Worm (Caenorhabditis elegans): ENCODE measurements around the gene asp-3.
A peak's percentile ranks its signal among the peaks of the same experiment; 100 is the strongest.

asp-3 gene

DNA sequence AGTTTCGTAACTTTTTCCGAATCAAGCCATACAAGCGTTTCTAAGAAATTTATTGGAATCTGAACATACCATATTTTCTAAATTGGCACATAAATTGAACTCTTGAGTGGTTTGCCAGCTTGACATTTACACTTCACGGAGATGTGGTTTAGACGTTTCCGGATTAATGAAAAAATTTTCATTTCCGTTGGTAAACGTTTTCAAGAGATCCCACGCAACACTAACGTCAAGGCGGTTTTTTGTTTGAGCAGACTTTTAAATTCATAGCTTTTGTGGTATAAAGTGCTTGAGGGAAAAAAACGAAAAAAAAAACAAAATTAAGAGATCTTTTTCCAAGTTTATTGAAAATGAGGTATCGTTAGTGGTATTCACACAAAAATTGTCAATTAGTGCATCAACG is 44.3 kb downstream of the asp-3 start, which contains the start of gene F41B4.2:
Gene F41B4.2, minus strand, starts transcription at position 101 of the 400 bp plus-strand sequence.
- TF ChIP-seq ztf-29 (GFP tag; IDR thresholded peaks at IDR 0.05), result no peak
- no peak for TF ChIP-seq tab-1 (GFP tag; IDR thresholded peaks at IDR 0.05)
- TF ChIP-seq cog-1 (tag; optimal IDR thresholded peaks at IDR 0.05), result no peak
- no peak for TF ChIP-seq med-1 (GFP tag; optimal IDR thresholded peaks at IDR 0.05; ENCODE audit: insufficient read depth)
- no peak for TF ChIP-seq flt-1 (GFP tag; IDR thresholded peaks at IDR 0.05)
- no peak for TF ChIP-seq ref-1 (GFP tag; conservative IDR thresholded peaks at IDR 0.05)
- TF ChIP-seq ztf-23 (GFP tag; IDR thresholded peaks at IDR 0.05), result no peak
- no peak for TF ChIP-seq klf-2 (GFP tag; conservative IDR thresholded peaks at IDR 0.05)
- TF ChIP-seq T22C8.4 (GFP tag; IDR thresholded peaks at IDR 0.05), result no peak

ce11 chrX:6836065-6836527 is 45.2 kb downstream of the asp-3 start, which contains the start of gene F41B4.3:
Gene F41B4.3, minus strand, starts transcription at chrX:6836115.
- TF ChIP-seq cog-1 (tag; optimal IDR thresholded peaks at IDR 0.05) (no peak), flt-1 (GFP tag; IDR thresholded peaks at IDR 0.05) (no peak), ref-1 (GFP tag; conservative IDR thresholded peaks at IDR 0.05) (no peak), med-1 (GFP tag; optimal IDR thresholded peaks at IDR 0.05; ENCODE audit: insufficient read depth) (no peak), klf-2 (GFP tag; conservative IDR thresholded peaks at IDR 0.05) (no peak), ztf-23 (GFP tag; IDR thresholded peaks at IDR 0.05) (no peak), tab-1 (GFP tag; IDR thresholded peaks at IDR 0.05) (no peak), ztf-29 (GFP tag; IDR thresholded peaks at IDR 0.05) (no peak), T22C8.4 (GFP tag; IDR thresholded peaks at IDR 0.05) (no peak)

- TF ChIP-seq cog-1 (tag; optimal IDR thresholded peaks at IDR 0.05) (peak; percentile 47), flt-1 (GFP tag; IDR thresholded peaks at IDR 0.05) (0 out of 2 replicates have a peak, but pooled peaks have one; percentile 53), med-1 (GFP tag; optimal IDR thresholded peaks at IDR 0.05; ENCODE audit: insufficient read depth) (no peak), T22C8.4 (GFP tag; IDR thresholded peaks at IDR 0.05) (peak; percentile 87)
These were observed 49.9 kb downstream of the asp-3 start, which contains the start of the genes glr-6 and asg-2 for ce11 chrX:6840670-6841308. Gene glr-6, minus strand, starts transcription at chrX:6840720. Gene asg-2, plus strand, starts transcription at chrX:6841258.

All from whole organism, midembryonic.